Worm (Caenorhabditis elegans) whole organism, L4/young adult: ENCODE measurements around the gene acs-17.

Source experiments
- W03F9.2 ChIP-seq: fragments of 150-350 bp; optimal IDR thresholded peaks from 2 replicates; lab custom pipeline; 2014; ENCODE audit warnings: missing biosample characterization, missing genetic modification characterization
- him-1 ChIP-seq: sonication (generic microtip); optimal IDR thresholded peaks from 2 replicates; lab custom pipeline; 2016; ENCODE audit warnings: missing genotype, missing genetic modification reagents, missing genetic modification characterization, missing compliant biosample characterization

DNA sequence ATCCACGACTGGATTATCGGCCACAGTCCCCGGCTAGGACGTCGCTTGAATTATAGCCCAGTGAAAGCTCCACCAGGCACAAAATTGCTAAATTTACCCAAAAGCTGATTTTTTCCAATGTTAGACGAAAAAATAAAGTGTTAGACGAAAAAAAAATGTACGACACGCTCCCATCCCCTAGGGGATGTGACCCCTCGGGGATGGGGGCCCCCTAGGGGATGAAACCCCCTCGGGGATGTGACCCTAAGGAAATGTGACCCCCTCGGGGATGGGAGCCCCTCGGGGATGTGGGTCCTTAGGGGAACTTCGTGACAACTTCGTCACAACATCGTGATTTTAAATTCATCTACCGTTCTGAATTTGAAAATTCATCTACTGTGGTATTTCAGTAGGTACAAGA lies 38.5 kb downstream of the acs-17 start:
- TF ChIP-seq him-1 (tag; lab: Kevin White, UChicago) (no peak), W03F9.2 (tag; lab: Kevin White, UChicago) (no peak)
